Worm (Caenorhabditis elegans): ENCODE data around the gene psa-3.

ce11 chrX:15377724-15378123 is 30.0 kb upstream of the psa-3 start, which contains the start of gene svh-5:
- no peak for TF ChIP-seq elt-1 (tag; optimal IDR thresholded peaks at IDR 0.05; ENCODE audit: borderline replicate concordance, insufficient read depth)
- TF ChIP-seq mab-5 (tag; optimal IDR thresholded peaks at IDR 0.05) = no peak
- no peak for TF ChIP-seq unc-120 (tag; optimal IDR thresholded peaks at IDR 0.05; ENCODE audit: poor library complexity, severe bottlenecking)
- no peak for TF ChIP-seq nhr-237 (tag; optimal IDR thresholded peaks at IDR 0.05)
- no peak for TF ChIP-seq unc-62 (GFP tag; optimal IDR thresholded peaks at IDR 0.05)
- TF ChIP-seq nhr-2 (tag; optimal IDR thresholded peaks at IDR 0.05) = no peak
- no peak for TF ChIP-seq snpc-4 (tag; optimal IDR thresholded peaks at IDR 0.05)
